Fruit fly (Drosophila melanogaster): Measurements from ENCODE around the gene Tpi.

Tpi gene

dm6 chr3R:30170671-30171667, 36.6 kb upstream of the Tpi start, which contains the start of gene Rsod (continued):
- peak; percentile 5 for TF ChIP-seq CG2116 (GFP tag; optimal IDR thresholded peaks at IDR 0.05)
- peak; percentile 66 for TF ChIP-seq sens-2 (GFP tag; IDR thresholded peaks at IDR 0.05)
- no peak for TF ChIP-seq cwo (GFP tag; optimal IDR thresholded peaks at IDR 0.05)
- peak; percentile 72 for TF ChIP-seq Sox102F (GFP tag; optimal IDR thresholded peaks at IDR 0.05)
- no peak for TF ChIP-seq CG2120 (GFP tag; optimal IDR thresholded peaks at IDR 0.05)
- no peak for TF ChIP-seq NC2α (GFP tag; optimal IDR thresholded peaks at IDR 0.05)
- no peak for TF ChIP-seq ac (GFP tag; optimal IDR thresholded peaks at IDR 0.05)
- peak; percentile 37 for TF ChIP-seq salm (tag; optimal IDR thresholded peaks at IDR 0.05)
- no peak for TF ChIP-seq CG42726 (GFP tag; IDR thresholded peaks at IDR 0.05; ENCODE audit: partially characterized antibody)
- peak; percentile 38 for TF ChIP-seq CG17802 (tag; optimal IDR thresholded peaks at IDR 0.05)
- no peak for TF ChIP-seq br (optimal IDR thresholded peaks at IDR 0.05)
- TF ChIP-seq ssp (GFP tag; IDR thresholded peaks at IDR 0.05): peak; percentile 56
- TF ChIP-seq CG12219 (GFP tag; optimal IDR thresholded peaks at IDR 0.05): peak; percentile 52
- TF ChIP-seq usp (GFP tag; optimal IDR thresholded peaks at IDR 0.05): no peak
- TF ChIP-seq unc-4 (GFP tag; IDR thresholded peaks at IDR 0.05; ENCODE audit: partially characterized antibody): no peak
- peak; percentile 15 for TF ChIP-seq CG7556 (GFP tag; optimal IDR thresholded peaks at IDR 0.05)
- peak; percentile 19 for TF ChIP-seq CG12071 (GFP tag; optimal IDR thresholded peaks at IDR 0.05)
- no peak for TF ChIP-seq CG18764 (GFP tag; optimal IDR thresholded peaks at IDR 0.05)
- TF ChIP-seq Oli (tag; optimal IDR thresholded peaks at IDR 0.05): peak; percentile 56
- no peak for TF ChIP-seq stwl (tag; optimal IDR thresholded peaks at IDR 0.05)
- TF ChIP-seq chinmo (GFP tag; IDR thresholded peaks at IDR 0.05; ENCODE audit: partially characterized antibody): peak; percentile 87; the same call in 2 of the 4 replicates
- peak; percentile 28 for TF ChIP-seq pnt (GFP tag; optimal IDR thresholded peaks at IDR 0.05)
- TF ChIP-seq fd3F (GFP tag; optimal IDR thresholded peaks at IDR 0.05): no peak
- no peak for TF ChIP-seq fu2 (GFP tag; optimal IDR thresholded peaks at IDR 0.05)
- no peak for TF ChIP-seq CG30020 (tag; optimal IDR thresholded peaks at IDR 0.05)
- peak; percentile 68 for TF ChIP-seq CG11504 (tag; optimal IDR thresholded peaks at IDR 0.05)
- TF ChIP-seq Pdp1 (GFP tag; optimal IDR thresholded peaks at IDR 0.05): peak in 1 of 2 experiments; percentile 32
- peak; percentile 40 for TF ChIP-seq ewg (GFP tag; optimal IDR thresholded peaks at IDR 0.05)
- TF ChIP-seq Sry-δ (GFP tag; optimal IDR thresholded peaks at IDR 0.05): no peak
- peak; percentile 47 for TF ChIP-seq bowl (GFP tag; IDR thresholded peaks at IDR 0.05)
- TF ChIP-seq wor (GFP tag; IDR thresholded peaks at IDR 0.05): peak; percentile 28; the same call in 1 of the 2 replicates
- no peak for TF ChIP-seq slou (GFP tag; optimal IDR thresholded peaks at IDR 0.05)
- TF ChIP-seq Ets65A (GFP tag): no peak
- TF ChIP-seq CG17912 (GFP tag; optimal IDR thresholded peaks at IDR 0.05): no peak
- no peak for TF ChIP-seq rib (GFP tag; IDR thresholded peaks at IDR 0.05)
- peak; percentile 74 for TF ChIP-seq Mrtf (GFP tag; IDR thresholded peaks at IDR 0.05)
- TF ChIP-seq dimm (GFP tag; IDR thresholded peaks at IDR 0.05): peak; percentile 50
- TF ChIP-seq dati (GFP tag; IDR thresholded peaks at IDR 0.05): no peak
- peak; percentile 55 for TF ChIP-seq nmo (GFP tag; optimal IDR thresholded peaks at IDR 0.05)
- no peak for TF ChIP-seq twi (tag; optimal IDR thresholded peaks at IDR 0.05)
- TF ChIP-seq wdn (GFP tag; IDR thresholded peaks at IDR 0.05): 0 out of 2 replicates have a peak, but pooled peaks have one; percentile 33
- TF ChIP-seq CG1792 (GFP tag; optimal IDR thresholded peaks at IDR 0.05): no peak
- peak in 1 of 2 experiments; percentile 27 for TF ChIP-seq Hr78 (GFP tag; optimal IDR thresholded peaks at IDR 0.05)
- TF ChIP-seq CG2712 (tag; optimal IDR thresholded peaks at IDR 0.05): peak; percentile 70
- TF ChIP-seq CG9215 (GFP tag; IDR thresholded peaks at IDR 0.05): no peak
- TF ChIP-seq ato (GFP tag; IDR thresholded peaks at IDR 0.05; ENCODE audit: partially characterized antibody): no peak
- 0 out of 2 replicates have a peak, but pooled peaks have one; percentile 21 for TF ChIP-seq Gsc (GFP tag; IDR thresholded peaks at IDR 0.05)
- TF ChIP-seq fru (optimal IDR thresholded peaks at IDR 0.05): no peak
- TF ChIP-seq CG7745 (tag; optimal IDR thresholded peaks at IDR 0.05): no peak
